Fruit fly (Drosophila melanogaster) whole organism, embryonic: ENCODE measurements around the gene CG7556.

ENCODE experiments used
- Bdp1 ChIP-seq: fragments of 200-800 bp; sonication (Bioruptor generic); optimal IDR thresholded peaks from 3 replicates; lab custom pipeline; 2016; ENCODE audit warnings: missing biosample characterization, missing genetic modification characterization
- CG10209 ChIP-seq: fragments of 200-800 bp; sonication (Bioruptor generic); optimal IDR thresholded peaks from 3 replicates; lab custom pipeline; 2017; ENCODE audit warnings: missing biosample characterization, mild to moderate bottlenecking, missing genetic modification characterization, missing genetic modification reagents
- CG10366 ChIP-seq: fragments of 200-800 bp; sonication (Bioruptor generic); IDR thresholded peaks from 2 replicates; pipeline ENCODE4 v1.3.6; 2022; ENCODE audit warnings: missing biosample characterization, missing genetic modification characterization
- CG10565 ChIP-seq: fragments of 200-800 bp; sonication (Bioruptor generic); optimal IDR thresholded peaks from 3 replicates; lab custom pipeline; 2016; ENCODE audit warnings: missing biosample characterization, mild to moderate bottlenecking, missing genetic modification characterization
- CG10979 ChIP-seq: fragments of 200-800 bp; sonication (Bioruptor generic); optimal IDR thresholded peaks from 2 replicates; lab custom pipeline; 2018; ENCODE audit warnings: missing biosample characterization, mild to moderate bottlenecking, missing genetic modification characterization, moderate library complexity
- CG11695 ChIP-seq: fragments of 200-800 bp; sonication (Bioruptor generic); IDR thresholded peaks from 3 replicates; pipeline ENCODE4 v1.3.6; 2022; ENCODE audit warnings: missing biosample characterization, missing genetic modification characterization
- CG12299 ChIP-seq: fragments of 200-800 bp; sonication (Bioruptor generic); optimal IDR thresholded peaks from 2 replicates; lab custom pipeline; 2018; ENCODE audit warnings: missing biosample characterization, mild to moderate bottlenecking, missing genetic modification characterization
- CG13287 ChIP-seq: fragments of 200-800 bp; sonication (Bioruptor generic); IDR thresholded peaks from 2 replicates; pipeline ENCODE4 v1.3.6; 2022; ENCODE audit warnings: missing biosample characterization, missing genetic modification characterization; ENCODE audit not compliant: partially characterized antibody
- CG14667 ChIP-seq: fragments of 200-800 bp; sonication (Bioruptor generic); IDR thresholded peaks from 2 replicates; pipeline ENCODE4 v1.3.6; 2022; ENCODE audit warnings: missing biosample characterization, missing genetic modification characterization
- CG18619 ChIP-seq: fragments of 200-800 bp; sonication (Bioruptor generic); optimal IDR thresholded peaks from 3 replicates; lab custom pipeline; 2017; ENCODE audit warnings: missing biosample characterization, mild to moderate bottlenecking, missing genetic modification characterization
- CG34376 ChIP-seq: fragments of 200-800 bp; sonication (Bioruptor generic); optimal IDR thresholded peaks from 2 replicates; lab custom pipeline; 2018; ENCODE audit warnings: missing biosample characterization, mild to moderate bottlenecking, missing genetic modification characterization
- CG3847 ChIP-seq: fragments of 200-800 bp; sonication (Bioruptor generic); IDR thresholded peaks from 2 replicates; pipeline ENCODE4 v1.3.6; 2022; ENCODE audit warnings: missing biosample characterization, missing genetic modification characterization
- CG4617 ChIP-seq: fragments of 200-800 bp; sonication (Bioruptor generic); optimal IDR thresholded peaks from 3 replicates; lab custom pipeline; 2016; ENCODE audit warnings: missing biosample characterization, missing genetic modification characterization, borderline replicate concordance
- CG6272 ChIP-seq: fragments of 200-800 bp; sonication (Bioruptor generic); IDR thresholded peaks from 2 replicates; pipeline ENCODE4 v1.3.6; 2022; ENCODE audit warnings: missing biosample characterization, missing genetic modification characterization
- CG6683 ChIP-seq: fragments of 200-800 bp; sonication (Bioruptor generic); optimal IDR thresholded peaks from 2 replicates; lab custom pipeline; 2017; ENCODE audit warnings: missing biosample characterization, mild to moderate bottlenecking, missing genetic modification characterization, missing genetic modification reagents
- CG6813 ChIP-seq: fragments of 200-800 bp; sonication (Bioruptor generic); optimal IDR thresholded peaks from 2 replicates; lab custom pipeline; 2017; ENCODE audit warnings: missing biosample characterization, missing genetic modification characterization, mild to moderate bottlenecking, moderate library complexity, missing genetic modification reagents
- CG7372 ChIP-seq: fragments of 200-800 bp; sonication (Bioruptor generic); IDR thresholded peaks from 2 replicates; pipeline ENCODE4 v1.3.6; 2022; ENCODE audit warnings: missing biosample characterization, missing genetic modification characterization
- CG9797 ChIP-seq: fragments of 200-800 bp; sonication (Bioruptor generic); optimal IDR thresholded peaks from 3 replicates; lab custom pipeline; 2018; ENCODE audit warnings: missing biosample characterization, mild to moderate bottlenecking, missing genetic modification characterization
- CoRest ChIP-seq: fragments of 200-800 bp; sonication (Bioruptor generic); optimal IDR thresholded peaks from 3 replicates; lab custom pipeline; 2018; ENCODE audit warnings: missing biosample characterization, mild to moderate bottlenecking, missing genetic modification characterization, moderate library complexity
- GATAe ChIP-seq: fragments of 200-800 bp; sonication (Bioruptor generic); conservative IDR thresholded peaks from 2 replicates; pipeline ENCODE4 v1.3.6; 2022; ENCODE audit warnings: missing biosample characterization, missing genetic modification characterization
- Hmr ChIP-seq: fragments of 200-800 bp; sonication (Bioruptor generic); optimal IDR thresholded peaks from 3 replicates; lab custom pipeline; 2017; ENCODE audit warnings: mild to moderate bottlenecking, missing biosample characterization, missing genetic modification reagents, missing genetic modification characterization
- MESR4 ChIP-seq: fragments of 200-800 bp; sonication (Bioruptor generic); optimal IDR thresholded peaks from 2 replicates; lab custom pipeline; 2018; ENCODE audit warnings: missing biosample characterization, mild to moderate bottlenecking, missing genetic modification characterization, moderate library complexity
- Mrtf ChIP-seq: fragments of 200-800 bp; sonication (Bioruptor generic); IDR thresholded peaks from 3 replicates; pipeline ENCODE4 v1.3.6; 2022; ENCODE audit warnings: missing biosample characterization, missing genetic modification characterization
- NC2β ChIP-seq: fragments of 200-800 bp; sonication (Bioruptor generic); optimal IDR thresholded peaks from 2 replicates; lab custom pipeline; 2016; ENCODE audit warnings: missing biosample characterization, missing genetic modification characterization
- NK7.1 ChIP-seq: fragments of 200-800 bp; sonication (Bioruptor generic); optimal IDR thresholded peaks from 3 replicates; lab custom pipeline; 2016; ENCODE audit warnings: missing biosample characterization, missing genetic modification characterization
- Nf-YA ChIP-seq: fragments of 200-800 bp; sonication (Bioruptor generic); IDR thresholded peaks from 2 replicates; pipeline ENCODE4 v1.3.6; 2022; ENCODE audit warnings: missing biosample characterization, missing genetic modification characterization
- Sry-δ ChIP-seq: fragments of 200-800 bp; sonication (Bioruptor generic); optimal IDR thresholded peaks from 2 replicates; lab custom pipeline; 2016; ENCODE audit warnings: missing biosample characterization, missing genetic modification characterization
- al ChIP-seq: fragments of 200-800 bp; sonication (Bioruptor generic); IDR thresholded peaks from 2 replicates; pipeline ENCODE4 v1.3.6; 2022; ENCODE audit warnings: missing biosample characterization, missing genetic modification characterization
- ara ChIP-seq: fragments of 200-800 bp; sonication (Bioruptor generic); IDR thresholded peaks from 2 replicates; pipeline ENCODE4 v1.3.6; 2022; ENCODE audit warnings: missing biosample characterization, missing genetic modification characterization
- ash1 ChIP-seq: fragments of 200-800 bp; sonication (Bioruptor generic); optimal IDR thresholded peaks from 2 replicates; lab custom pipeline; 2018; ENCODE audit warnings: missing biosample characterization, mild to moderate bottlenecking, missing genetic modification characterization
- ato ChIP-seq: fragments of 200-800 bp; sonication (Bioruptor generic); IDR thresholded peaks from 2 replicates; pipeline ENCODE4 v1.3.6; 2022; ENCODE audit warnings: missing biosample characterization, missing genetic modification characterization; ENCODE audit not compliant: partially characterized antibody
- gsb-n ChIP-seq: fragments of 200-800 bp; sonication (Bioruptor generic); optimal IDR thresholded peaks from 3 replicates; lab custom pipeline; 2018; ENCODE audit warnings: missing biosample characterization, mild to moderate bottlenecking, missing genetic modification characterization
- gt ChIP-seq: fragments of 200-800 bp; sonication (Bioruptor generic); IDR thresholded peaks from 2 replicates; pipeline ENCODE4 v1.3.6; 2022; ENCODE audit warnings: missing biosample characterization, missing genetic modification characterization
- ham ChIP-seq: fragments of 200-800 bp; sonication (Bioruptor generic); IDR thresholded peaks from 2 replicates; pipeline ENCODE4 v1.3.6; 2022; ENCODE audit warnings: missing biosample characterization, missing genetic modification characterization
- insv ChIP-seq, 2 experiments: fragments of 200-800 bp; sonication (Bioruptor generic); optimal IDR thresholded peaks; 3 replicates each; lab custom pipeline; 2016 to 2018; ENCODE audit warnings: missing biosample characterization in 2 of 2, missing genetic modification characterization in 2 of 2
- inv ChIP-seq: fragments of 200-800 bp; sonication (Bioruptor generic); IDR thresholded peaks from 2 replicates; pipeline ENCODE4 v1.3.6; 2022; ENCODE audit warnings: missing biosample characterization, missing genetic modification characterization; ENCODE audit not compliant: partially characterized antibody
- mirr ChIP-seq: fragments of 200-800 bp; sonication (Bioruptor generic); optimal IDR thresholded peaks from 3 replicates; lab custom pipeline; 2018; ENCODE audit warnings: missing biosample characterization, mild to moderate bottlenecking, missing genetic modification characterization
- mld ChIP-seq: fragments of 200-800 bp; sonication (Bioruptor generic); IDR thresholded peaks from 3 replicates; pipeline ENCODE4 v1.3.6; 2022; ENCODE audit warnings: missing biosample characterization, missing genetic modification characterization; ENCODE audit not compliant: partially characterized antibody
- nmo ChIP-seq: fragments of 200-800 bp; sonication (Bioruptor generic); optimal IDR thresholded peaks from 2 replicates; lab custom pipeline; 2018; ENCODE audit warnings: missing biosample characterization, mild to moderate bottlenecking, missing genetic modification characterization, moderate library complexity
- odd ChIP-seq: fragments of 200-800 bp; sonication (Bioruptor generic); optimal IDR thresholded peaks from 2 replicates; lab custom pipeline; 2017; ENCODE audit warnings: missing biosample characterization, mild to moderate bottlenecking, missing genetic modification characterization
- pan ChIP-seq, 4 experiments: fragments of >200 bp in 3 of 4; fragments of 200-800 bp in 1 of 4; sonication (Bioruptor generic) in 1 of 4; optimal IDR thresholded peaks in 3 of 4; IDR thresholded peaks in 1 of 4; 2 replicates each; pipeline versions ENCODE4 v1.3.6 to Lab custom; 2017 to 2022; ENCODE audit warnings: missing biosample characterization in 2 of 4, missing genetic modification characterization in 2 of 4, mixed read lengths in 1 of 4
- pros ChIP-seq: fragments of 200-800 bp; sonication (Bioruptor generic); optimal IDR thresholded peaks from 3 replicates; lab custom pipeline; 2019; ENCODE audit warnings: missing biosample characterization, mild to moderate bottlenecking, missing genetic modification characterization, moderate library complexity
- pum ChIP-seq: fragments of 200-800 bp; sonication (Bioruptor generic); optimal IDR thresholded peaks from 2 replicates; lab custom pipeline; 2016; ENCODE audit warnings: missing biosample characterization, missing genetic modification characterization
- repo ChIP-seq: fragments of 200-800 bp; sonication (Bioruptor generic); optimal IDR thresholded peaks from 2 replicates; lab custom pipeline; 2016; ENCODE audit warnings: missing biosample characterization, missing genetic modification characterization
- sc ChIP-seq, 3 experiments: fragments of >200 bp in 2 of 3; fragments of 200-800 bp in 1 of 3; sonication (Bioruptor generic) in 1 of 3; optimal IDR thresholded peaks; 2 replicates in 2 of 3; 3 replicates in 1 of 3; lab custom pipeline; 2017; ENCODE audit warnings: mild to moderate bottlenecking in 1 of 3, missing biosample characterization in 1 of 3, missing genetic modification characterization in 1 of 3, missing genetic modification reagents in 1 of 3
- sob ChIP-seq: fragments of 200-800 bp; sonication (Bioruptor generic); IDR thresholded peaks from 2 replicates; pipeline ENCODE4 v1.3.6; 2022; ENCODE audit warnings: missing biosample characterization, missing genetic modification characterization
- zen ChIP-seq: fragments of 200-800 bp; sonication (Bioruptor generic); optimal IDR thresholded peaks from 3 replicates; lab custom pipeline; 2018; ENCODE audit warnings: missing biosample characterization, mild to moderate bottlenecking, missing genetic modification characterization, moderate library complexity
- zf30C ChIP-seq: fragments of 200-800 bp; sonication (Bioruptor generic); optimal IDR thresholded peaks from 3 replicates; lab custom pipeline; 2018; ENCODE audit warnings: missing biosample characterization, mild to moderate bottlenecking, missing genetic modification characterization

The CG7556 gene

DNA sequence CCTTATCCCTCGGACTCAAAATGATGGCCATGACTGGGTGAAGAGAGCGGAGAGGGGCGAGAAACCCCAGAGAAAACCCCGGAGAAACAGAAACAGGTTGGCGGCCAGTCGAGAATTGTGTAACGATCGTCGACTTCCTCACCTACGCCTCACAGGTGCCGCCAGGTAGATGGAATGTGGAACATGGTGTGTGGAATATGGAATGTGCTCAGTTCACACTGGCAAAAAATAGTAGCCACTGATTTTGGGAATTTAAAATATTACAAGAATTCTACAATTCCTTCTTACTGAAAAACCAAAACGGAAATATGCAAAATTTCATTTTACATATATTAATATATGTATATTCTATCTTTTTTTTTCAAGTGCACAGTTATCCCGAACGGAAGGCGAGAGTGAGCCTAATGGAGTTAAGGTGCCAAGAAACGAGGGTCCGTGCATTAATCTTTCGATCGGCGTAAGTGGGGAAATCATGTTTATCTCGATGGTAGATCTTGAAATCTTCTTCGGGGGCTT is 23.6 kb downstream of the CG7556 start (continued):
- TF ChIP-seq gt (peak; percentile 52; the same call in 1 of the 2 replicates), CG10209 (peak; percentile 81), insv (GFP tag; optimal IDR thresholded peaks at IDR 0.05; lab: Kevin White, UChicago) (peak in 1 of 2 experiments; percentile 2), CG11695 (peak; percentile 75; the same call in 2 of the 3 replicates), mirr (GFP tag; lab: Kevin White, UChicago) (no peak), sob (peak; percentile 80), nmo (peak; percentile 88), repo (GFP tag; lab: Kevin White, UChicago) (no peak), ara (peak; percentile 92), ato (GFP tag; lab: Robert Waterston, UW) (no peak), sc (optimal IDR thresholded peaks at IDR 0.05; lab: Kevin White, UChicago) (no peak), sc (GFP tag; optimal IDR thresholded peaks at IDR 0.05; lab: Kevin White, UChicago) (peak; percentile 73), pan (optimal IDR thresholded peaks at IDR 0.05; lab: Kevin White, UChicago) (no peak), pan (GFP tag; optimal IDR thresholded peaks at IDR 0.05 in 1 of 2, IDR thresholded peaks at IDR 0.05 in 1 of 2) (peak in 1 of 2 experiments; percentile 76), CG9797 (GFP tag; lab: Kevin White, UChicago) (no peak), zf30C (peak; percentile 96), pros (GFP tag; lab: Kevin White, UChicago) (peak; percentile 59), Hmr (peak; percentile 68), CG6813 (peak; percentile 85), Sry-δ (GFP tag; lab: Kevin White, UChicago) (no peak), CG6683 (peak; percentile 48), pum (GFP tag; lab: Kevin White, UChicago) (no peak), zen (tag; lab: Kevin White, UChicago) (peak; percentile 95), Nf-YA (GFP tag; lab: Robert Waterston, UW) (0 out of 2 replicates have a peak, but pooled peaks have one; percentile 14), CG34376 (GFP tag; lab: Kevin White, UChicago) (no peak), mld (GFP tag; lab: Robert Waterston, UW) (no peak), ash1 (GFP tag; lab: Kevin White, UChicago) (no peak), odd (GFP tag; lab: Kevin White, UChicago) (peak; percentile 82), ham (GFP tag; lab: Robert Waterston, UW) (no peak), inv (GFP tag; lab: Robert Waterston, UW) (no peak), CG6272 (GFP tag; lab: Robert Waterston, UW) (peak; percentile 72), CG18619 (GFP tag; lab: Kevin White, UChicago) (peak; percentile 76), CG7372 (peak; percentile 43), CG10979 (tag; lab: Kevin White, UChicago) (peak; percentile 93), Bdp1 (GFP tag; lab: Kevin White, UChicago) (peak; percentile 26), CG10366 (GFP tag; lab: Robert Waterston, UW) (peak; percentile 64), CG14667 (GFP tag; lab: Robert Waterston, UW) (peak; percentile 69), NK7.1 (GFP tag; lab: Kevin White, UChicago) (no peak), CG3847 (GFP tag; lab: Robert Waterston, UW) (peak; percentile 61), CG10565 (no peak), al (GFP tag; lab: Robert Waterston, UW) (peak; percentile 79), NC2β (GFP tag; lab: Kevin White, UChicago) (peak; percentile 4), CG13287 (GFP tag; lab: Robert Waterston, UW) (no peak), gsb-n (tag; lab: Kevin White, UChicago) (peak; percentile 94), CG12299 (tag; lab: Kevin White, UChicago) (peak; percentile 53), GATAe (GFP tag; lab: Robert Waterston, UW) (peak; percentile 35; the same call in 1 of the 2 replicates), Mrtf (GFP tag; lab: Robert Waterston, UW) (peak; percentile 65; the same call in 2 of the 3 replicates), CoRest (tag; lab: Kevin White, UChicago) (peak; percentile 85), CG4617 (peak; percentile 26), MESR4 (GFP tag; lab: Kevin White, UChicago) (peak; percentile 8)
